Fruit fly (Drosophila melanogaster) whole organism, adult: ENCODE results near the gene SMC5.
A peak's percentile ranks its signal among the peaks of the same experiment; 100 is the strongest.

Experiments used
- CG11617 ChIP-seq: fragments of 200-800 bp; sonication (Bioruptor generic); optimal IDR thresholded peaks from 2 replicates; lab custom pipeline; 2017; ENCODE audit warnings: mild to moderate bottlenecking, missing biosample characterization, missing genetic modification reagents, missing genetic modification characterization
- CG12768 ChIP-seq: fragments of 200-800 bp; sonication (Bioruptor generic); optimal IDR thresholded peaks from 2 replicates; lab custom pipeline; 2017; ENCODE audit warnings: missing biosample characterization, missing genetic modification characterization, mild to moderate bottlenecking, moderate library complexity, missing genetic modification reagents
- CG14711 ChIP-seq: fragments of 200-800 bp; sonication (Bioruptor generic); optimal IDR thresholded peaks from 2 replicates; lab custom pipeline; 2018; ENCODE audit warnings: missing biosample characterization, mild to moderate bottlenecking, missing genetic modification characterization, moderate library complexity
- CG1620 ChIP-seq: fragments of 200-800 bp; sonication (Bioruptor generic); optimal IDR thresholded peaks from 2 replicates; lab custom pipeline; 2016; ENCODE audit warnings: missing biosample characterization, missing genetic modification characterization
- CG33017 ChIP-seq: fragments of 200-800 bp; sonication (Bioruptor generic); optimal IDR thresholded peaks from 2 replicates; lab custom pipeline; 2018; ENCODE audit warnings: missing biosample characterization, mild to moderate bottlenecking, missing genetic modification characterization, moderate library complexity
- CG5204 ChIP-seq: fragments of 200-800 bp; sonication (Bioruptor generic); optimal IDR thresholded peaks from 2 replicates; lab custom pipeline; 2016; ENCODE audit warnings: missing biosample characterization, missing genetic modification characterization
- CG7045 ChIP-seq: fragments of 200-800 bp; sonication (Bioruptor generic); optimal IDR thresholded peaks from 2 replicates; lab custom pipeline; 2017; ENCODE audit warnings: missing biosample characterization, mild to moderate bottlenecking, missing genetic modification characterization
- CG7101 ChIP-seq: fragments of 200-800 bp; sonication (Bioruptor generic); optimal IDR thresholded peaks from 2 replicates; lab custom pipeline; 2018; ENCODE audit warnings: missing biosample characterization, mild to moderate bottlenecking, missing genetic modification characterization, moderate library complexity
- Crg-1 ChIP-seq: fragments of 200-800 bp; sonication (Bioruptor generic); optimal IDR thresholded peaks from 2 replicates; lab custom pipeline; 2016; ENCODE audit warnings: missing biosample characterization, missing genetic modification characterization
- Hr96 ChIP-seq: fragments of 200-800 bp; sonication (Bioruptor generic); optimal IDR thresholded peaks from 2 replicates; lab custom pipeline; 2016; ENCODE audit warnings: missing biosample characterization, missing genetic modification characterization
- Mnt ChIP-seq: fragments of 200-800 bp; sonication (Bioruptor generic); optimal IDR thresholded peaks from 2 replicates; lab custom pipeline; 2016; ENCODE audit warnings: missing biosample characterization, mild to moderate bottlenecking, missing genetic modification characterization
- bab1 ChIP-seq: fragments of 200-800 bp; sonication (Bioruptor generic); optimal IDR thresholded peaks from 3 replicates; lab custom pipeline; 2019; ENCODE audit warnings: missing biosample characterization, mild to moderate bottlenecking, missing genetic modification characterization, moderate library complexity
- cic ChIP-seq: fragments of 200-800 bp; sonication (Bioruptor generic); optimal IDR thresholded peaks from 2 replicates; lab custom pipeline; 2017; ENCODE audit warnings: missing biosample characterization, mild to moderate bottlenecking, missing genetic modification characterization, moderate library complexity
- cnc ChIP-seq, 2 experiments: fragments of >200 bp; optimal IDR thresholded peaks; 2 replicates each; lab custom pipeline; 2017
- kay ChIP-seq: fragments of 200-800 bp; sonication (Bioruptor generic); peaks from one replicate; lab custom pipeline; 2016; ENCODE audit warnings: missing biosample characterization, missing genetic modification characterization, borderline replicate concordance
- ovo ChIP-seq: fragments of 200-800 bp; sonication (Bioruptor generic); optimal IDR thresholded peaks from 2 replicates; lab custom pipeline; 2016; ENCODE audit warnings: missing biosample characterization, missing genetic modification characterization
- pad ChIP-seq: fragments of 200-800 bp; sonication (Bioruptor generic); optimal IDR thresholded peaks from 3 replicates; lab custom pipeline; 2017; ENCODE audit warnings: missing biosample characterization, missing genetic modification characterization, mild to moderate bottlenecking, moderate library complexity, missing genetic modification reagents
- toe ChIP-seq: fragments of 200-800 bp; sonication (Bioruptor generic); optimal IDR thresholded peaks from 2 replicates; lab custom pipeline; 2016; ENCODE audit warnings: missing biosample characterization, missing genetic modification characterization

The SMC5 gene

dm6 chr3L:21598337-21598736 is 29.4 kb downstream of the SMC5 start:
- TF ChIP-seq CG7101 (tag; lab: Kevin White, UChicago) (no peak), cic (GFP tag; lab: Kevin White, UChicago) (no peak), CG12768 (GFP tag; lab: Kevin White, UChicago) (no peak), toe (GFP tag; lab: Kevin White, UChicago) (no peak), CG5204 (GFP tag; lab: Kevin White, UChicago) (no peak), ovo (GFP tag; lab: Kevin White, UChicago) (no peak), pad (no peak), CG14711 (tag; lab: Kevin White, UChicago) (no peak)

- no peak for TF ChIP-seq Hr96 (GFP tag; lab: Kevin White, UChicago)
- no peak for TF ChIP-seq kay
- no peak for TF ChIP-seq toe (GFP tag; lab: Kevin White, UChicago)
- TF ChIP-seq CG7045 = no peak
- no peak for TF ChIP-seq CG12768 (GFP tag; lab: Kevin White, UChicago)
- TF ChIP-seq CG11617 (GFP tag; lab: Kevin White, UChicago) = no peak
- TF ChIP-seq pad = no peak
- TF ChIP-seq cnc (optimal IDR thresholded peaks at IDR 0.05; lab: Kevin White, UChicago) = no peak
- no peak for TF ChIP-seq Crg-1
These were observed 33.3 kb downstream of the SMC5 start for dm6 chr3L:21602275-21602674.

- TF ChIP-seq Hr96 (GFP tag; lab: Kevin White, UChicago) = peak; percentile 41
- TF ChIP-seq CG1620 (GFP tag; lab: Kevin White, UChicago) = peak; percentile 31
- TF ChIP-seq kay = peak; percentile 35
- TF ChIP-seq CG5204 (GFP tag; lab: Kevin White, UChicago) = no peak
These were observed 35.3 kb downstream of the SMC5 start for dm6 chr3L:21604265-21604664.

dm6 chr3L:21610535-21610934 is 41.6 kb downstream of the SMC5 start:
- TF ChIP-seq bab1 (no peak), toe (GFP tag; lab: Kevin White, UChicago) (no peak), CG5204 (GFP tag; lab: Kevin White, UChicago) (no peak), cnc (optimal IDR thresholded peaks at IDR 0.05; lab: Kevin White, UChicago) (no peak), CG14711 (tag; lab: Kevin White, UChicago) (no peak), ovo (GFP tag; lab: Kevin White, UChicago) (no peak), CG12768 (GFP tag; lab: Kevin White, UChicago) (no peak), CG1620 (GFP tag; lab: Kevin White, UChicago) (no peak), CG33017 (no peak), Crg-1 (no peak), cic (GFP tag; lab: Kevin White, UChicago) (no peak), Mnt (GFP tag; lab: Kevin White, UChicago) (no peak), pad (no peak), CG7101 (tag; lab: Kevin White, UChicago) (no peak), CG11617 (GFP tag; lab: Kevin White, UChicago) (no peak), Hr96 (GFP tag; lab: Kevin White, UChicago) (no peak)

dm6 chr3L:21617354-21617753 is 48.4 kb downstream of the SMC5 start, which contains the start of the genes S1P and CG11307:
Gene S1P, minus strand, starts transcription at chr3L:21617376.
Gene CG11307, plus strand, starts transcription at chr3L:21617623.
- TF ChIP-seq bab1 (peak; percentile 8), Crg-1 (no peak), CG12768 (GFP tag; lab: Kevin White, UChicago) (no peak)
